Fruit fly (Drosophila melanogaster) whole organism, prepupa: ENCODE data around the gene trr.

Source experiments
- CG10669 ChIP-seq: fragments of 200-800 bp; sonication (Bioruptor generic); optimal IDR thresholded peaks from 3 replicates; lab custom pipeline; 2018; ENCODE audit warnings: missing biosample characterization, mild to moderate bottlenecking, missing genetic modification characterization, moderate library complexity
- CG11294 ChIP-seq: fragments of 200-800 bp; sonication (Bioruptor generic); IDR thresholded peaks from 2 replicates; pipeline ENCODE4 v1.3.6; 2022; ENCODE audit warnings: missing biosample characterization, missing genetic modification characterization
- CG11902 ChIP-seq: fragments of 200-800 bp; sonication (Bioruptor generic); optimal IDR thresholded peaks from 3 replicates; lab custom pipeline; 2016; ENCODE audit warnings: missing biosample characterization, missing genetic modification characterization
- CG34406 ChIP-seq: fragments of 200-800 bp; sonication (Bioruptor generic); optimal IDR thresholded peaks from 3 replicates; lab custom pipeline; 2016; ENCODE audit warnings: missing biosample characterization, missing genetic modification characterization
- CG6276 ChIP-seq: fragments of 200-800 bp; sonication (Bioruptor generic); optimal IDR thresholded peaks from 2 replicates; lab custom pipeline; 2017; ENCODE audit warnings: missing biosample characterization, mild to moderate bottlenecking, missing genetic modification characterization
- CG6792 ChIP-seq: fragments of 200-800 bp; sonication (Bioruptor generic); optimal IDR thresholded peaks from 3 replicates; lab custom pipeline; 2016; ENCODE audit warnings: missing biosample characterization, missing genetic modification characterization
- CG7368 ChIP-seq: fragments of 200-800 bp; sonication (Bioruptor generic); optimal IDR thresholded peaks from 3 replicates; lab custom pipeline; 2016; ENCODE audit warnings: missing biosample characterization, missing genetic modification characterization
- Lpt ChIP-seq: fragments of 200-800 bp; sonication (Bioruptor generic); optimal IDR thresholded peaks from 3 replicates; lab custom pipeline; 2016; ENCODE audit warnings: missing biosample characterization, missing genetic modification characterization
- OdsH ChIP-seq: fragments of 200-800 bp; sonication (Bioruptor generic); optimal IDR thresholded peaks from 3 replicates; lab custom pipeline; 2016; ENCODE audit warnings: missing biosample characterization, missing genetic modification characterization
- Sox14 ChIP-seq: fragments of 200-800 bp; sonication (Bioruptor generic); optimal IDR thresholded peaks from 3 replicates; lab custom pipeline; 2016; ENCODE audit warnings: missing biosample characterization, missing genetic modification characterization
- esn ChIP-seq: fragments of 200-800 bp; sonication (Bioruptor generic); optimal IDR thresholded peaks from 2 replicates; lab custom pipeline; 2016; ENCODE audit warnings: missing biosample characterization, mild to moderate bottlenecking, missing genetic modification characterization, moderate library complexity
- salr ChIP-seq, 2 experiments: fragments of 200-800 bp; sonication (Bioruptor generic); optimal IDR thresholded peaks; 3 replicates each; lab custom pipeline; 2016 to 2018; ENCODE audit warnings: missing biosample characterization in 2 of 2, missing genetic modification characterization in 2 of 2, mild to moderate bottlenecking in 1 of 2
- svp ChIP-seq: fragments of 200-800 bp; sonication (Bioruptor generic); peaks from one replicate; lab custom pipeline; 2016; ENCODE audit warnings: missing biosample characterization, missing genetic modification characterization

- no peak for TF ChIP-seq CG10669 (GFP tag; lab: Kevin White, UChicago)
- TF ChIP-seq CG34406 (GFP tag; lab: Kevin White, UChicago): peak; percentile 28
- TF ChIP-seq CG7368 (GFP tag; lab: Kevin White, UChicago): no peak
- peak; percentile 64 for TF ChIP-seq Sox14
- TF ChIP-seq CG11902 (GFP tag; lab: Kevin White, UChicago): no peak
- peak; percentile 67 for TF ChIP-seq esn (GFP tag; lab: Kevin White, UChicago)
- peak; percentile 50 for TF ChIP-seq CG6792 (GFP tag; lab: Kevin White, UChicago)
- no peak for TF ChIP-seq CG6276 (GFP tag; lab: Kevin White, UChicago)
- no peak for TF ChIP-seq OdsH
- peak in 1 of 2 experiments; percentile 7 for TF ChIP-seq salr (GFP tag; optimal IDR thresholded peaks at IDR 0.05; lab: Kevin White, UChicago)
- peak; percentile 74 for TF ChIP-seq svp (GFP tag; lab: Kevin White, UChicago)
- peak; percentile 19 for TF ChIP-seq Lpt (GFP tag; lab: Kevin White, UChicago)
- TF ChIP-seq CG11294 (GFP tag; lab: Robert Waterston, UW): peak; percentile 21; the same call in 1 of the 2 replicates
These were observed 7.6 kb upstream of the trr start for dm6 chrX:1897384-1897783.
